Fruit fly (Drosophila melanogaster): ENCODE results near the gene CG4502.

The CG4502 gene

DNA sequence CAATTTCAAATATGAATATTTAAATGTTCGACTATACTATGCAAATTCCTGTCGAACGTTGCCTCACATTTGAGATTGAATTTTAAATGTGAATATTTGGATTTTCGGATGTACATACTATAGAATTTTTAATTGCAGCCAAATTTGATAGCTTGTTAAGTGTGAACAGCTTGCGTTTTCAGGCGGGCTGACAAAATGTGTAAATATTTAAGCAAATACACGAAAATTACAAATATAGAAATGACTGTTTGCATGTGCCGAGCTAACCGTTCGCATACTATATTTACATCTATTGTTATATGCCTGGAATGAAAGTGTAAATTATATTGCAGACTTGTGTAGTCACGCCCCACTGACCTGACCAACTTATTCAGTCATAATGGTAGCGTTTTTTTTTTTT lies 11.6 kb upstream of the CG4502 start (continued):
- no peak for TF ChIP-seq CG4424 (GFP tag; optimal IDR thresholded peaks at IDR 0.05)
- TF ChIP-seq Doc2 (GFP tag; IDR thresholded peaks at IDR 0.05) = no peak
- TF ChIP-seq pfk (GFP tag; optimal IDR thresholded peaks at IDR 0.05) = no peak
- TF ChIP-seq Ptx1 (GFP tag; IDR thresholded peaks at IDR 0.05) = no peak
- no peak for TF ChIP-seq hbn (GFP tag; IDR thresholded peaks at IDR 0.05; ENCODE audit: partially characterized antibody)
- no peak for TF ChIP-seq aop (GFP tag; IDR thresholded peaks at IDR 0.05)
- no peak for TF ChIP-seq CG33213 (GFP tag; optimal IDR thresholded peaks at IDR 0.05)
- TF ChIP-seq cato (GFP tag; optimal IDR thresholded peaks at IDR 0.05; ENCODE audit: borderline replicate concordance) = no peak
- TF ChIP-seq CG15514 (GFP tag; optimal IDR thresholded peaks at IDR 0.05) = peak; percentile 23
- TF ChIP-seq CG18476 (GFP tag; optimal IDR thresholded peaks at IDR 0.05) = no peak
- TF ChIP-seq Hr78 (GFP tag; optimal IDR thresholded peaks at IDR 0.05) = no peak
- no peak for TF ChIP-seq Pdp1 (GFP tag; optimal IDR thresholded peaks at IDR 0.05)
- TF ChIP-seq NK7.1 (GFP tag; optimal IDR thresholded peaks at IDR 0.05) = no peak
- TF ChIP-seq Vsx1 (GFP tag; optimal IDR thresholded peaks at IDR 0.05) = peak; percentile 25
- no peak for TF ChIP-seq sima (GFP tag; optimal IDR thresholded peaks at IDR 0.05)
- TF ChIP-seq Aef1 (GFP tag; IDR thresholded peaks at IDR 0.05) = no peak
- TF ChIP-seq lab (GFP tag; optimal IDR thresholded peaks at IDR 0.05) = peak; percentile 59
- TF ChIP-seq CG10267 (tag; optimal IDR thresholded peaks at IDR 0.05) = no peak
- no peak for TF ChIP-seq dm (GFP tag; optimal IDR thresholded peaks at IDR 0.05)
- no peak for TF ChIP-seq Dad (GFP tag; optimal IDR thresholded peaks at IDR 0.05)
- no peak for TF ChIP-seq Opbp (GFP tag; IDR thresholded peaks at IDR 0.05; ENCODE audit: partially characterized antibody)
- no peak for TF ChIP-seq CG4404 (GFP tag; IDR thresholded peaks at IDR 0.05)
- peak; percentile 16 for TF ChIP-seq CG3407 (GFP tag; optimal IDR thresholded peaks at IDR 0.05)
- TF ChIP-seq CG1792 (GFP tag; optimal IDR thresholded peaks at IDR 0.05) = no peak
- no peak for TF ChIP-seq Hr39 (optimal IDR thresholded peaks at IDR 0.05)
- no peak for TF ChIP-seq ro (GFP tag; IDR thresholded peaks at IDR 0.05)
- TF ChIP-seq ttk (GFP tag; IDR thresholded peaks at IDR 0.05) = no peak
- TF ChIP-seq Bdp1 (GFP tag; optimal IDR thresholded peaks at IDR 0.05) = no peak
- TF ChIP-seq Asciz (GFP tag; optimal IDR thresholded peaks at IDR 0.05) = peak; percentile 51
- no peak for TF ChIP-seq hkb (optimal IDR thresholded peaks at IDR 0.05)
- TF ChIP-seq hkb (GFP tag; IDR thresholded peaks at IDR 0.05) = no peak
- TF ChIP-seq H15 (GFP tag; IDR thresholded peaks at IDR 0.05) = no peak
- TF ChIP-seq dmrt99B (tag; optimal IDR thresholded peaks at IDR 0.05) = peak; percentile 31
- TF ChIP-seq CG17912 (GFP tag; optimal IDR thresholded peaks at IDR 0.05) = no peak
- no peak for TF ChIP-seq CG16863 (GFP tag; optimal IDR thresholded peaks at IDR 0.05)
- TF ChIP-seq CG9727 (GFP tag; optimal IDR thresholded peaks at IDR 0.05) = no peak
- TF ChIP-seq CG16779 (GFP tag; IDR thresholded peaks at IDR 0.05) = no peak
- TF ChIP-seq Antp (GFP tag; optimal IDR thresholded peaks at IDR 0.05) = no peak
- no peak for TF ChIP-seq Ravus (GFP tag; IDR thresholded peaks at IDR 0.05)
- TF ChIP-seq scrt (GFP tag; optimal IDR thresholded peaks at IDR 0.05) = no peak
- no peak for TF ChIP-seq gfzf (GFP tag; optimal IDR thresholded peaks at IDR 0.05)
- no peak for TF ChIP-seq kah (GFP tag; optimal IDR thresholded peaks at IDR 0.05)
- no peak for TF ChIP-seq yki (optimal IDR thresholded peaks at IDR 0.05)
- TF ChIP-seq CG13123 (GFP tag; optimal IDR thresholded peaks at IDR 0.05) = no peak
- no peak for TF ChIP-seq CG3065 (GFP tag; optimal IDR thresholded peaks at IDR 0.05)
- TF ChIP-seq pb (GFP tag; optimal IDR thresholded peaks at IDR 0.05) = no peak
- TF ChIP-seq CG14860 (GFP tag; IDR thresholded peaks at IDR 0.05; ENCODE audit: partially characterized antibody) = no peak
- TF ChIP-seq H2.0 (GFP tag; IDR thresholded peaks at IDR 0.05) = no peak
- TF ChIP-seq tx (GFP tag; optimal IDR thresholded peaks at IDR 0.05) = no peak
- no peak for TF ChIP-seq tgo (GFP tag; IDR thresholded peaks at IDR 0.05)
- TF ChIP-seq nau (GFP tag; optimal IDR thresholded peaks at IDR 0.05) = peak; percentile 13
- peak; percentile 79 for TF ChIP-seq Med (GFP tag)
- TF ChIP-seq stwl (tag; optimal IDR thresholded peaks at IDR 0.05) = no peak
